Fruit fly (Drosophila melanogaster) whole organism, wandering third instar larva: ENCODE results near the gene CG31038.

ENCODE experiments used
- Abd-B ChIP-seq: fragments of >200 bp; optimal IDR thresholded peaks from 2 replicates; lab custom pipeline; 2017; ENCODE audit warnings: missing biosample characterization, missing genetic modification characterization
- CG32264 ChIP-seq: fragments of 200-800 bp; sonication (Bioruptor generic); optimal IDR thresholded peaks from 2 replicates; lab custom pipeline; 2016; ENCODE audit warnings: missing biosample characterization, missing genetic modification characterization
- CG9705 ChIP-seq: fragments of 200-800 bp; sonication (Bioruptor generic); optimal IDR thresholded peaks from 2 replicates; lab custom pipeline; 2018; ENCODE audit warnings: missing biosample characterization, mild to moderate bottlenecking, missing genetic modification characterization
- CrebA ChIP-seq: fragments of 200-800 bp; sonication (Bioruptor generic); optimal IDR thresholded peaks from 2 replicates; lab custom pipeline; 2016; ENCODE audit warnings: missing biosample characterization, mild to moderate bottlenecking, missing genetic modification characterization, borderline replicate concordance
- Dfd ChIP-seq: fragments of >200 bp; optimal IDR thresholded peaks from 2 replicates; lab custom pipeline; 2017; ENCODE audit warnings: missing biosample characterization, missing genetic modification characterization
- Dif ChIP-seq: fragments of 200-275, 200-300 bp; sonication (Bioruptor generic); optimal IDR thresholded peaks from 2 replicates; lab custom pipeline; 2018; ENCODE audit warnings: missing biosample characterization, missing genetic modification characterization; ENCODE audit not compliant: partially characterized antibody
- GATAd ChIP-seq: sonication (Bioruptor generic); optimal IDR thresholded peaks from 2 replicates; lab custom pipeline; 2016; ENCODE audit warnings: missing biosample characterization, missing genetic modification characterization
- HLH106 ChIP-seq: fragments of 200-800 bp; optimal IDR thresholded peaks from 3 replicates; lab custom pipeline; 2019; ENCODE audit warnings: missing biosample characterization, mild to moderate bottlenecking, missing genetic modification characterization, moderate library complexity
- Hnf4 ChIP-seq: fragments of 200-800 bp; sonication (Bioruptor generic); optimal IDR thresholded peaks from 2 replicates; lab custom pipeline; 2016; ENCODE audit warnings: missing biosample characterization, mild to moderate bottlenecking, missing genetic modification characterization
- Hr78 ChIP-seq: fragments of >200 bp; optimal IDR thresholded peaks from 2 replicates; lab custom pipeline; 2017; ENCODE audit warnings: missing biosample characterization, missing genetic modification characterization
- Hr83 ChIP-seq: fragments of 200-300 bp; sonication (Bioruptor generic); optimal IDR thresholded peaks from 2 replicates; lab custom pipeline; 2016; ENCODE audit warnings: missing biosample characterization, mild to moderate bottlenecking, missing genetic modification characterization, moderate library complexity; ENCODE audit not compliant: poor library complexity, severe bottlenecking
- Jra ChIP-seq: sonication (Bioruptor generic); optimal IDR thresholded peaks from 2 replicates; lab custom pipeline; 2016; ENCODE audit warnings: missing biosample characterization, missing genetic modification characterization
- Mio ChIP-seq: sonication (Bioruptor generic); optimal IDR thresholded peaks from 2 replicates; lab custom pipeline; 2016; ENCODE audit warnings: missing biosample characterization, missing genetic modification characterization
- Myc ChIP-seq: fragments of >200 bp; optimal IDR thresholded peaks from 2 replicates; lab custom pipeline; 2017
- N ChIP-seq: fragments of >200 bp; optimal IDR thresholded peaks from 2 replicates; lab custom pipeline; 2018; ENCODE audit warnings: missing biosample characterization, missing external identifiers, missing genetic modification characterization
- OdsH ChIP-seq: fragments of 200-800 bp; sonication (Bioruptor generic); optimal IDR thresholded peaks from 2 replicates; lab custom pipeline; 2016; ENCODE audit warnings: missing biosample characterization, mild to moderate bottlenecking, missing genetic modification characterization
- Rel ChIP-seq, 2 experiments: fragments of 200-800 bp; sonication (Bioruptor generic) in 1 of 2; optimal IDR thresholded peaks; 2 replicates in 1 of 2; 3 replicates in 1 of 2; lab custom pipeline; 2016 to 2019; ENCODE audit warnings: mild to moderate bottlenecking in 2 of 2, missing biosample characterization in 2 of 2, missing genetic modification characterization in 2 of 2, moderate library complexity in 1 of 2
- Sp1 ChIP-seq: fragments of 200-800 bp; sonication (Bioruptor generic); optimal IDR thresholded peaks from 3 replicates; lab custom pipeline; 2019; ENCODE audit warnings: missing biosample characterization, mild to moderate bottlenecking, missing genetic modification characterization, moderate library complexity
- Vsx2 ChIP-seq: fragments of 200-300, 225-300 bp; sonication (Bioruptor generic); optimal IDR thresholded peaks from 2 replicates; lab custom pipeline; 2018; ENCODE audit warnings: missing biosample characterization, missing genetic modification characterization; ENCODE audit not compliant: partially characterized antibody
- br ChIP-seq: fragments of 200-800 bp; sonication (Bioruptor generic); optimal IDR thresholded peaks from 2 replicates; lab custom pipeline; 2016; ENCODE audit warnings: missing biosample characterization, missing genetic modification characterization
- brk ChIP-seq: fragments of 200-800 bp; sonication (Bioruptor generic); optimal IDR thresholded peaks from 2 replicates; lab custom pipeline; 2016; ENCODE audit warnings: missing biosample characterization, mild to moderate bottlenecking, missing genetic modification characterization
- dl ChIP-seq, 2 experiments: fragments of 175-275, 200-275 bp in 1 of 2; fragments of 200-275 bp in 1 of 2; sonication (Bioruptor generic); optimal IDR thresholded peaks; lab custom pipeline; 2018; ENCODE audit warnings: mild to moderate bottlenecking in 2 of 2, missing biosample characterization in 2 of 2, missing genetic modification characterization in 2 of 2, moderate library complexity in 2 of 2; ENCODE audit not compliant: partially characterized antibody in 2 of 2, insufficient read depth in 1 of 2
- dmrt93B ChIP-seq: fragments of 200-800 bp; sonication (Bioruptor generic); optimal IDR thresholded peaks from 2 replicates; lab custom pipeline; 2018; ENCODE audit warnings: missing biosample characterization, mild to moderate bottlenecking, missing genetic modification characterization
- dsf ChIP-seq: sonication (Bioruptor generic); optimal IDR thresholded peaks from 2 replicates; lab custom pipeline; 2016; ENCODE audit warnings: missing biosample characterization, missing genetic modification characterization, borderline replicate concordance
- ey ChIP-seq: fragments of 200-800 bp; sonication (Bioruptor generic); optimal IDR thresholded peaks from 2 replicates; lab custom pipeline; 2016; ENCODE audit warnings: missing biosample characterization, missing genetic modification characterization
- foxo ChIP-seq, 2 experiments: fragments of 200-800 bp; sonication (Bioruptor generic); optimal IDR thresholded peaks; 2 replicates in 1 of 2; 3 replicates in 1 of 2; lab custom pipeline; 2016 to 2017; ENCODE audit warnings: missing biosample characterization in 2 of 2, missing genetic modification characterization in 2 of 2
- fru ChIP-seq: fragments of 200-800 bp; sonication (Bioruptor generic); optimal IDR thresholded peaks from 3 replicates; lab custom pipeline; 2016; ENCODE audit warnings: missing biosample characterization, mild to moderate bottlenecking, missing genetic modification characterization
- h ChIP-seq: fragments of 200-800 bp; sonication (Bioruptor generic); optimal IDR thresholded peaks from 3 replicates; lab custom pipeline; 2016; ENCODE audit warnings: missing biosample characterization, mild to moderate bottlenecking, missing genetic modification characterization
- jim ChIP-seq: fragments of 175-275, 200-325 bp; sonication (Bioruptor generic); optimal IDR thresholded peaks from 2 replicates; lab custom pipeline; 2016; ENCODE audit warnings: missing biosample characterization, mild to moderate bottlenecking, missing genetic modification characterization
- lola ChIP-seq: fragments of >200 bp; optimal IDR thresholded peaks from 2 replicates; lab custom pipeline; 2017; ENCODE audit warnings: missing biosample characterization, missing genetic modification characterization
- pan ChIP-seq: fragments of >200 bp; optimal IDR thresholded peaks from 2 replicates; lab custom pipeline; 2017
- psq ChIP-seq: fragments of 200-800 bp; sonication (Bioruptor generic); optimal IDR thresholded peaks from 3 replicates; lab custom pipeline; 2017; ENCODE audit warnings: missing biosample characterization, mild to moderate bottlenecking, missing genetic modification characterization, moderate library complexity
- rgr ChIP-seq: fragments of 200-800 bp; sonication (Bioruptor generic); optimal IDR thresholded peaks from 3 replicates; lab custom pipeline; 2016; ENCODE audit warnings: missing biosample characterization, mild to moderate bottlenecking, missing genetic modification characterization
- sage ChIP-seq: fragments of 200-800 bp; sonication (Bioruptor generic); optimal IDR thresholded peaks from 2 replicates; lab custom pipeline; 2016; ENCODE audit warnings: missing biosample characterization, mild to moderate bottlenecking, missing genetic modification characterization
- sv ChIP-seq: fragments of 200-800 bp; sonication (Bioruptor generic); optimal IDR thresholded peaks from 3 replicates; lab custom pipeline; 2016; ENCODE audit warnings: missing biosample characterization, missing genetic modification characterization
- tai ChIP-seq: sonication (Bioruptor generic); optimal IDR thresholded peaks from 2 replicates; lab custom pipeline; 2016; ENCODE audit warnings: missing biosample characterization, missing genetic modification characterization
- usp ChIP-seq: fragments of >200 bp; optimal IDR thresholded peaks from 2 replicates; lab custom pipeline; 2017; ENCODE audit warnings: missing biosample characterization, missing genetic modification characterization
- woc ChIP-seq: sonication (Bioruptor generic); optimal IDR thresholded peaks from 2 replicates; lab custom pipeline; 2016; ENCODE audit warnings: missing biosample characterization, mild to moderate bottlenecking, missing genetic modification characterization

The CG31038 gene

DNA sequence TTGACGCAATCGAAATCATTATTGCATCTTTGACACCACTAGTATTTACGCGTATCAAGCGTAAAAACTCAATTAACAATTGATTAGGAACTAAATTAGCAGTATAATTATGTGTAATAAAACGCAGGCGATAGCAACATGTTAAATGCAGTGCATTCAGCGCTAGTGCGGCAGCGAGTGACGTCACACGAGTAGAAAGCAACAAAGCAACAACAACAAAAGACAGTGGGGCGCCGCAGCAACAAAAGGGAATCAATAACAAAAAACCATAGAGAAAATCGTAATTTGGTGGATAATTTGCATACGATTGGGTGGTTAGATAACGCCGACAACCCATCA, 7.5 kb upstream of the CG31038 start, which contains the start of gene CG34133:
Gene CG34133 (plus strand): TSS at position 16 of the 339 bp plus-strand sequence.
- no peak for TF ChIP-seq Jra
- TF ChIP-seq sv (GFP tag; lab: Kevin White, UChicago), result no peak
- no peak for TF ChIP-seq usp (GFP tag; lab: Kevin White, UChicago)
- no peak for TF ChIP-seq Dif

DNA sequence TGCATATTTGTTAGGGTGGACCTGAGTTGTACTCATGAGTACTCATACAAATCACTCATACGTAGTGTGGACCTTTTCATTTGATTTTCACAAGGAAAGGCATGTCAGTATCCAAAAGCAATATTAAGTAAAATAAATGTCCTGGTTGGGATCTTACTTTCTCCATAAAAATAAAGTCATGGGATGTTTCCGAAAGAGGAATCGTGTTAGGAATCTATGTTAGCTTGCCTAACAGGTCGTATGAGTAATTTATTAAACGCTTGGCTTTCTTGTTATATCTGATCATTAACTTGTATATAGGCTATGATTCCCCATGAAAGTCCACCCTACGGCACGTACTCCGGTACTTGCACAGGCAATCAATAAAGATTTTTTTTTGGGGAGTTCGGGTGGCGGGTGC, 1.0 kb upstream of the CG31038 start:
- TF ChIP-seq pan (lab: Kevin White, UChicago), result no peak
- TF ChIP-seq dsf, result no peak
- TF ChIP-seq Mio, result no peak
- TF ChIP-seq jim (GFP tag; lab: Kevin White, UChicago), result no peak
- no peak for TF ChIP-seq Hr83 (GFP tag; lab: Kevin White, UChicago)
- TF ChIP-seq CrebA (GFP tag; lab: Kevin White, UChicago), result no peak
- TF ChIP-seq ey (GFP tag; lab: Kevin White, UChicago), result peak; percentile 53
- no peak for TF ChIP-seq dl (GFP tag; optimal IDR thresholded peaks at IDR 0.05; lab: Kevin White, UChicago; ENCODE audit: insufficient read depth in 1 of 2, partially characterized antibody in 2 of 2)
- TF ChIP-seq Hr78, result no peak
- TF ChIP-seq psq, result no peak
- no peak for TF ChIP-seq woc (GFP tag; lab: Kevin White, UChicago)
- no peak for TF ChIP-seq CG32264 (GFP tag; lab: Kevin White, UChicago)
- TF ChIP-seq sage (GFP tag; lab: Kevin White, UChicago), result no peak
- no peak for TF ChIP-seq sv (GFP tag; lab: Kevin White, UChicago)
- TF ChIP-seq br (GFP tag; lab: Kevin White, UChicago), result peak; percentile 54
- no peak for TF ChIP-seq Dfd (GFP tag; lab: Kevin White, UChicago)
- no peak for TF ChIP-seq Abd-B (GFP tag; lab: Kevin White, UChicago)
- no peak for TF ChIP-seq brk (GFP tag; lab: Kevin White, UChicago)
- no peak for TF ChIP-seq usp (GFP tag; lab: Kevin White, UChicago)
- peak; percentile 44 for TF ChIP-seq h (GFP tag; lab: Kevin White, UChicago)
- peak; percentile 42 for TF ChIP-seq Sp1 (GFP tag; lab: Kevin White, UChicago)
- no peak for TF ChIP-seq Vsx2 (GFP tag; lab: Kevin White, UChicago)
- TF ChIP-seq N (GFP tag; lab: Kevin White, UChicago), result no peak
- no peak for TF ChIP-seq lola (GFP tag; lab: Kevin White, UChicago)
- no peak for TF ChIP-seq GATAd (GFP tag; lab: Kevin White, UChicago)
- peak; percentile 42 for TF ChIP-seq HLH106
- TF ChIP-seq Rel (GFP tag; optimal IDR thresholded peaks at IDR 0.05; lab: Kevin White, UChicago), result no peak
- TF ChIP-seq Rel (tag; optimal IDR thresholded peaks at IDR 0.05; lab: Kevin White, UChicago), result no peak
- peak; percentile 38 for TF ChIP-seq rgr
- peak; percentile 39 for TF ChIP-seq Hnf4 (GFP tag; lab: Kevin White, UChicago)
- no peak for TF ChIP-seq dmrt93B (GFP tag; lab: Kevin White, UChicago)
- no peak for TF ChIP-seq Myc (lab: Kevin White, UChicago)
- TF ChIP-seq foxo (GFP tag; optimal IDR thresholded peaks at IDR 0.05; lab: Kevin White, UChicago), result peak in 1 of 2 experiments; percentile 65
- TF ChIP-seq fru (GFP tag; lab: Kevin White, UChicago), result peak; percentile 57
- no peak for TF ChIP-seq Jra
- TF ChIP-seq OdsH (GFP tag; lab: Kevin White, UChicago), result peak; percentile 12
- TF ChIP-seq CG9705 (GFP tag; lab: Kevin White, UChicago), result no peak
- TF ChIP-seq Dif, result no peak
- TF ChIP-seq tai, result no peak

DNA sequence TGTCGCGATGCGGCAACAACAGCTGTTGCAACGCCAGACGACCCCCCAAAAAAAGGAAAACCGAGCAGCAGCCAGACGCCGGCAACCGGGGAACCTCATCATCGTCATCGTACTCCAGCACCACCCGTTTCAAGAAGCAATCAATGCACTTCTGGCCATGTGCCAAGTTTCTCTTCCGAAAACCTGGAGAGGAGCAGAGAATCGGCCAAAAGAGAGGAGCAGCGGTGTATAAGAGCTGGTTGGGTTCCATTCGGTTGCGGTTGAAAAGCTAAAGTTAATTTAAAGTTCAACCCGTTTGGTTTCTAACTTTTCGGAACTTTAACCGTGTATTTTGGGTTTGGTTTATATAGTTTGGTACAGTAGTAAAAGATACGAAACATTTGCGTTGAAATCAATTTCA, 627 bp upstream of the CG31038 start:
- peak; percentile 84 for TF ChIP-seq Dif
- no peak for TF ChIP-seq fru (GFP tag; lab: Kevin White, UChicago)
- peak; percentile 60 to 78 for TF ChIP-seq dl (GFP tag; optimal IDR thresholded peaks at IDR 0.05; lab: Kevin White, UChicago; ENCODE audit: insufficient read depth in 1 of 2, partially characterized antibody in 2 of 2)
